Worm (Caenorhabditis elegans): ENCODE data around the gene chil-7.

DNA sequence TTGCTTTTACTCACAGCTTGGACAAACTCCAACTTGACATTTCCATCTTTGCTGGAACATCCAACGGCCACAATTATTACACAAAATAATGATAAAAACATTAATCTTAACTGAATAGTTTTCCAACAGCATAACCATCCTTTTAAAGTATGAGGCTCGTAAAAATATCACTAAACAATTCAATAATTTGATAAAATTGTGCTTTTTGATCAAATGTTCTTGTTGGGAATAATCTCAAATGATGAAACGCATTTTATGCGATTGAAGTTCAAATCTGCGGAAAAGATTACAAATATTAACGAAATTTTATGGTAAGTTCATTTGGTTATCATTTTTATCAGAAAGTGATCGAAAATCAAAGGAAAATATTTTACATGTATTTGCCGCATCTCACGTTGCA is 49.5 kb upstream of the chil-7 start, which contains the start of gene pho-10:
- no peak for TF ChIP-seq aly-1 (tag; optimal IDR thresholded peaks at IDR 0.05)
- no peak for TF ChIP-seq F13C5.2 (tag; optimal IDR thresholded peaks at IDR 0.05)
- TF ChIP-seq ama-1 (optimal IDR thresholded peaks at IDR 0.05): no peak
- TF ChIP-seq hmbx-1 (tag; optimal IDR thresholded peaks at IDR 0.05): no peak
- TF ChIP-seq pes-1 (GFP tag; IDR thresholded peaks at IDR 0.05): no peak
- no peak for TF ChIP-seq scrt-1 (GFP tag; IDR thresholded peaks at IDR 0.05)
- TF ChIP-seq flt-1 (GFP tag; IDR thresholded peaks at IDR 0.05): no peak
- no peak for TF ChIP-seq ets-7 (tag; optimal IDR thresholded peaks at IDR 0.05)
- no peak for TF ChIP-seq tbx-37 (GFP tag; conservative IDR thresholded peaks at IDR 0.05)
- TF ChIP-seq tra-4 (tag; optimal IDR thresholded peaks at IDR 0.05): no peak

All from whole organism, early embryonic.